Worm (Caenorhabditis elegans) whole organism, L1 larva: ENCODE data around the gene lips-10.

Source experiments
- C16A3.4 ChIP-seq: fragments of 150-350 bp; optimal IDR thresholded peaks from 2 replicates; lab custom pipeline; 2014; ENCODE audit warnings: missing biosample characterization, missing genetic modification characterization
- F16B12.6 ChIP-seq: fragments of 150-350 bp; optimal IDR thresholded peaks from 2 replicates; lab custom pipeline; 2014; ENCODE audit warnings: missing biosample characterization, missing genetic modification characterization
- alr-1 ChIP-seq: fragments of 200-800 bp; sonication (Bioruptor generic); optimal IDR thresholded peaks from 2 replicates; lab custom pipeline; 2018; ENCODE audit warnings: borderline replicate concordance, mild to moderate bottlenecking, missing genetic modification characterization, missing compliant biosample characterization
- aly-2 ChIP-seq: fragments of 150-350 bp; optimal IDR thresholded peaks from 2 replicates; lab custom pipeline; 2014; ENCODE audit warnings: missing biosample characterization, missing genetic modification characterization
- ama-1 ChIP-seq: fragments of 150-350 bp; optimal IDR thresholded peaks from 2 replicates; lab custom pipeline; 2014
- blmp-1 ChIP-seq: fragments of 150-350 bp; optimal IDR thresholded peaks from 2 replicates; lab custom pipeline; 2014; ENCODE audit warnings: missing biosample characterization, missing genetic modification characterization
- ceh-88 ChIP-seq: fragments of 200-800 bp; sonication (Bioruptor generic); IDR thresholded peaks from 2 replicates; pipeline ENCODE4 v1.3.6; 2022; ENCODE audit warnings: missing genetic modification characterization, missing compliant biosample characterization
- ceh-90 ChIP-seq: sonication (generic microtip); optimal IDR thresholded peaks from 2 replicates; lab custom pipeline; 2016; ENCODE audit warnings: missing genetic modification characterization, missing compliant biosample characterization
- ces-1 ChIP-seq: fragments of 150-350 bp; optimal IDR thresholded peaks from 2 replicates; lab custom pipeline; 2014; ENCODE audit warnings: missing biosample characterization, missing genetic modification reagents, missing genetic modification characterization
- efl-1 ChIP-seq, 4 experiments: fragments of 150-350 bp; optimal IDR thresholded peaks in 3 of 4; peaks in 1 of 4; 1 replicate in 1 of 4; 2 replicates in 3 of 4; lab custom pipeline; 2014; ENCODE audit warnings: missing biosample characterization in 2 of 4, missing genetic modification characterization in 2 of 4, missing genetic modification reagents in 2 of 4
- efl-3 ChIP-seq: fragments of 200-800 bp; sonication (Bioruptor generic); optimal IDR thresholded peaks from 2 replicates; lab custom pipeline; 2018; ENCODE audit warnings: mild to moderate bottlenecking, missing genetic modification characterization, missing compliant biosample characterization
- elt-2 ChIP-seq: sonication (generic microtip); optimal IDR thresholded peaks from 2 replicates; lab custom pipeline; 2016; ENCODE audit warnings: missing genetic modification characterization, mild to moderate bottlenecking, inconsistent platforms, missing compliant biosample characterization, missing genetic modification reagents
- elt-3 ChIP-seq, 6 experiments: fragments of 150-350 bp in 1 of 6; sonication (generic microtip); optimal IDR thresholded peaks; 2 replicates each; lab custom pipeline; 2017 to 2018; ENCODE audit warnings: missing biosample characterization in 6 of 6, missing genetic modification characterization in 6 of 6, inconsistent platforms in 1 of 6
- fkh-4 ChIP-seq: sonication (generic microtip); optimal IDR thresholded peaks from 2 replicates; lab custom pipeline; 2016; ENCODE audit warnings: missing compliant biosample characterization, missing genetic modification characterization, borderline replicate concordance
- grh-1 ChIP-seq: fragments of 200-800 bp; sonication (Bioruptor generic); IDR thresholded peaks from 2 replicates; pipeline ENCODE4 v1.3.6; 2022; ENCODE audit warnings: missing genetic modification reagents, missing genetic modification characterization, missing compliant biosample characterization
- hlh-4 ChIP-seq: sonication (generic microtip); optimal IDR thresholded peaks from 2 replicates; lab custom pipeline; 2016; ENCODE audit warnings: mild to moderate bottlenecking, missing genetic modification characterization, missing compliant biosample characterization
- hpl-2 ChIP-seq: fragments of 150-350 bp; optimal IDR thresholded peaks from 2 replicates; lab custom pipeline; 2014; ENCODE audit warnings: missing biosample characterization, missing genetic modification reagents, missing genetic modification characterization
- irx-1 ChIP-seq: sonication (generic microtip); optimal IDR thresholded peaks from 2 replicates; lab custom pipeline; 2016; ENCODE audit warnings: missing genetic modification characterization, missing compliant biosample characterization
- jun-1 ChIP-seq: fragments of 150-350 bp; optimal IDR thresholded peaks from 2 replicates; lab custom pipeline; 2014; ENCODE audit warnings: missing biosample characterization, missing genetic modification reagents, missing genetic modification characterization
- lin-14 ChIP-seq: fragments of 200-800 bp; sonication (Bioruptor generic); optimal IDR thresholded peaks from 2 replicates; lab custom pipeline; 2018; ENCODE audit warnings: mild to moderate bottlenecking, missing genetic modification characterization, moderate library complexity, missing compliant biosample characterization
- lin-35 ChIP-seq, 2 experiments: fragments of 150-350 bp; optimal IDR thresholded peaks; 2 replicates each; lab custom pipeline; 2014; ENCODE audit warnings: missing biosample characterization in 2 of 2, missing genetic modification characterization in 2 of 2, missing genetic modification reagents in 2 of 2
- lin-39 ChIP-seq: fragments of 150-350 bp; optimal IDR thresholded peaks from 2 replicates; lab custom pipeline; 2014; ENCODE audit warnings: missing biosample characterization, missing genetic modification reagents, missing genetic modification characterization
- mab-9 ChIP-seq: fragments of 200-800 bp; sonication (Bioruptor generic); IDR thresholded peaks from 2 replicates; pipeline ENCODE4 v1.3.6; 2022; ENCODE audit warnings: missing genetic modification reagents, missing genetic modification characterization, missing compliant biosample characterization
- mdl-1 ChIP-seq, 2 experiments: fragments of 150-350 bp; optimal IDR thresholded peaks; 2 replicates each; lab custom pipeline; 2014 to 2017; ENCODE audit warnings: missing biosample characterization in 2 of 2, missing genetic modification characterization in 2 of 2, inconsistent platforms in 1 of 2
- nhr-11 ChIP-seq: fragments of 150-350 bp; optimal IDR thresholded peaks from 2 replicates; lab custom pipeline; 2014; ENCODE audit warnings: missing biosample characterization, missing genetic modification characterization
- nhr-12 ChIP-seq: sonication (generic microtip); optimal IDR thresholded peaks from 2 replicates; lab custom pipeline; 2017; ENCODE audit warnings: missing biosample characterization, missing genetic modification characterization
- nhr-19 ChIP-seq: fragments of 200-800 bp; sonication (Bioruptor generic); conservative IDR thresholded peaks from 2 replicates; pipeline ENCODE4 v1.3.6; 2022; ENCODE audit warnings: missing genetic modification characterization, missing compliant biosample characterization
- nhr-237 ChIP-seq: fragments of 150-350 bp; optimal IDR thresholded peaks from 2 replicates; lab custom pipeline; 2014; ENCODE audit warnings: missing biosample characterization, missing genetic modification characterization
- nhr-77 ChIP-seq: fragments of 150-350 bp; optimal IDR thresholded peaks from 2 replicates; lab custom pipeline; 2014; ENCODE audit warnings: missing biosample characterization, missing genetic modification characterization
- nhr-85 ChIP-seq: sonication (generic microtip); peaks from one replicate; lab custom pipeline; 2016; ENCODE audit warnings: missing genetic modification characterization, inconsistent platforms, missing compliant biosample characterization
- pqm-1 ChIP-seq: sonication (generic microtip); optimal IDR thresholded peaks from 3 replicates; lab custom pipeline; 2017; ENCODE audit warnings: missing biosample characterization, missing genetic modification characterization
- rnt-1 ChIP-seq: sonication (generic microtip); optimal IDR thresholded peaks from 2 replicates; lab custom pipeline; 2016; ENCODE audit warnings: mild to moderate bottlenecking, missing genetic modification characterization, moderate library complexity, missing compliant biosample characterization
- snu-23 ChIP-seq: sonication (generic microtip); optimal IDR thresholded peaks from 2 replicates; lab custom pipeline; 2016; ENCODE audit warnings: missing genetic modification characterization, missing compliant biosample characterization
- sox-4 ChIP-seq: sonication (generic microtip); optimal IDR thresholded peaks from 2 replicates; lab custom pipeline; 2016; ENCODE audit warnings: missing genetic modification characterization, missing compliant biosample characterization
- sup-37 ChIP-seq: fragments of 200-800 bp; sonication (Bioruptor generic); optimal IDR thresholded peaks from 2 replicates; lab custom pipeline; 2018; ENCODE audit warnings: mild to moderate bottlenecking, missing genetic modification characterization, missing compliant biosample characterization
- tbx-2 ChIP-seq: sonication (generic microtip); optimal IDR thresholded peaks from 2 replicates; lab custom pipeline; 2016; ENCODE audit warnings: missing genetic modification characterization, missing compliant biosample characterization
- unc-30 ChIP-seq: sonication (generic microtip); optimal IDR thresholded peaks from 2 replicates; lab custom pipeline; 2017; ENCODE audit warnings: missing biosample characterization, missing genetic modification characterization
- unc-62 ChIP-seq: fragments of 150-350 bp; optimal IDR thresholded peaks from 2 replicates; lab custom pipeline; 2014; ENCODE audit warnings: missing biosample characterization, missing genetic modification reagents, missing genetic modification characterization
- unc-86 ChIP-seq: sonication (generic microtip); optimal IDR thresholded peaks from 2 replicates; lab custom pipeline; 2016; ENCODE audit warnings: missing genetic modification characterization, missing compliant biosample characterization
- unc-98 ChIP-seq: fragments of 200-800 bp; sonication (Bioruptor generic); IDR thresholded peaks from 2 replicates; pipeline ENCODE4 v1.3.6; 2022; ENCODE audit warnings: missing genetic modification characterization, missing compliant biosample characterization
- zip-4 ChIP-seq: fragments of 200-800 bp; sonication (Bioruptor generic); optimal IDR thresholded peaks from 2 replicates; lab custom pipeline; 2018; ENCODE audit warnings: mild to moderate bottlenecking, missing genetic modification characterization, moderate library complexity, missing compliant biosample characterization
- ztf-11 ChIP-seq, 2 experiments: sonication (generic microtip); optimal IDR thresholded peaks; 2 replicates each; lab custom pipeline; 2016 to 2017; ENCODE audit warnings: missing genetic modification characterization in 2 of 2, missing biosample characterization in 1 of 2, missing compliant biosample characterization in 1 of 2

The lips-10 gene

ce11 chrII:8399997-8400396 lies 39.0 kb upstream of the lips-10 start:
- TF ChIP-seq unc-30 (tag; lab: Kevin White, UChicago) (no peak), unc-86 (tag; lab: Kevin White, UChicago) (no peak), zip-4 (GFP tag; lab: Kevin White, UChicago) (no peak), hpl-2 (GFP tag; lab: Kevin White, UChicago) (no peak), elt-2 (tag; lab: Kevin White, UChicago) (peak; percentile 77), hlh-4 (tag; lab: Kevin White, UChicago) (no peak), alr-1 (tag; lab: Kevin White, UChicago) (no peak), nhr-77 (tag; lab: Kevin White, UChicago) (no peak), sup-37 (GFP tag; lab: Kevin White, UChicago) (no peak), jun-1 (tag; lab: Kevin White, UChicago) (peak; percentile 48), F16B12.6 (no peak), irx-1 (tag; lab: Kevin White, UChicago) (no peak), ceh-90 (tag; lab: Kevin White, UChicago) (no peak), unc-62 (GFP tag; lab: Kevin White, UChicago) (no peak), rnt-1 (no peak)

DNA sequence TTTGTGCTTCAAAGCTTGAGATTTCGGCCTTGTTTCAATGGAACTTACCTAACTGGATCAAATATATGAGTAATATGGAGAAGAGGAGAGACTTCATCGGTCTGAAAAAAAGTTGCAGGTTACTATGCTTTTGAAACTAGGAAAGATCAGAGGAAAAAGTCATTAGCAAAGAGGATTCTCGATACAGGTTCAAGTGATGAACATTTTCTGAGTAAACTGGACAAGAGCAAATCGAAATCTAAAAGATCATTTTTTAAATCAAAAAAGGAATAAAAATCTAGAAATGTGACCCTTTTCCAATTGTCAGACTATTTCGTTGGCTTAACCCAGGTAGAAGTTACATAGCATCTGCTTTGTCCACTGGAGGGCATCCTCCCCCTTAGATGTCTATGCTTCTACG lies 34.2 kb upstream of the lips-10 start, which contains the start of gene skpo-1:
Gene skpo-1, minus strand, starts transcription at position 101 of the 400 bp plus-strand sequence.
- no peak for TF ChIP-seq efl-1 (optimal IDR thresholded peaks at IDR 0.05; lab: Kevin White, UChicago)
- peak in 1 of 2 experiments; percentile 10 for TF ChIP-seq efl-1 (GFP tag; optimal IDR thresholded peaks at IDR 0.05 in 1 of 2; lab: Kevin White, UChicago)
- no peak for TF ChIP-seq aly-2 (tag; lab: Kevin White, UChicago)

DNA sequence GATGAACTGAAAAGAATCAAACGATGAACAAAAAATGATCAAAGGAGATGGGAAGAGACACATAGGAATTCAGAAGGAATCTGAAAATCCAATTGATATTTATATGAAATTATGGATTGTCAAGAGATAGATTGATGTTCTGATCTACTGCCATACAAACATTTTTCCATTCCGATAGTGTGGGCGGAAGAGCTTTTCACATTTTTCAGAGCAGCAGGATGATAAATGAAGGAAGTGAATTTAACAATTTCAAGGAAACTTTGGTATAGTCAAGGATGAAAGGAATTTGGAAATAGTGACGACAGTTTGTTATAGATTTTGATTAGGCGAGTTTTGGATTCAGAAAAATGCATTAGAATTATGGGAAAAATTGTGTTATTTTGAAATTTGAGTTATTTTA lies 33.7 kb upstream of the lips-10 start, which contains the start of gene ubc-24:
Gene ubc-24, plus strand, starts transcription at position 301 of the 400 bp plus-strand sequence.
- no peak for TF ChIP-seq grh-1
- no peak for TF ChIP-seq jun-1 (tag; lab: Kevin White, UChicago)

DNA sequence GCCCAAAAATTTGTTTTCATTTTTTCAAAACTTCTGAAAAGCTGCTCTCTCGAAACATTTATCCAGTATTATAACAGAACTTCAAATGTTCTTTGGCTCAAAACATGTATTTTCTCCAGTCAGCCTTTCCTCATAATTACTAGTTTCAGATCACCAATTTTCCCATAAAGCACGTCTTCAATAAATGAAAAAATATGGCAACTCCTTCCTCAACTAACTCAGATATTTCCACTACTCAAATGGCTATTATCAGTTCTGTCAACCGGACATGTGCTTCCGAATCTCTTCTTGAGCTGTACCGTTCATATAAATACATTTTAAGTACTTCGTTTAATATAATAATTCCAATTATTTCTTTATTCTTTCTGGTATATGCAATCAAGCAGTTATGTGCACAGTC lies 31.5 kb upstream of the lips-10 start, which contains the start of gene sra-13:
Gene sra-13, plus strand, starts transcription at position 195 of the 400 bp plus-strand sequence.
- no peak for TF ChIP-seq mdl-1 (tag; optimal IDR thresholded peaks at IDR 0.05; lab: Kevin White, UChicago)
- no peak for TF ChIP-seq ces-1 (GFP tag; lab: Kevin White, UChicago)
- no peak for TF ChIP-seq nhr-11 (tag; lab: Kevin White, UChicago)
- no peak for TF ChIP-seq snu-23
- TF ChIP-seq nhr-12: no peak
- no peak for TF ChIP-seq mab-9
- no peak for TF ChIP-seq nhr-19 (GFP tag; lab: Robert Waterston, UW)
- TF ChIP-seq ceh-88: no peak
- TF ChIP-seq tbx-2 (tag; lab: Kevin White, UChicago): no peak
- TF ChIP-seq efl-3 (GFP tag; lab: Kevin White, UChicago): no peak
- no peak for TF ChIP-seq lin-39 (tag; lab: Kevin White, UChicago)
- TF ChIP-seq C16A3.4 (tag; lab: Kevin White, UChicago): no peak
- TF ChIP-seq nhr-237 (tag; lab: Kevin White, UChicago): no peak
- TF ChIP-seq grh-1: no peak
- no peak for TF ChIP-seq sox-4 (tag; lab: Kevin White, UChicago)
- TF ChIP-seq fkh-4 (tag; lab: Kevin White, UChicago): no peak
- TF ChIP-seq lin-35 (GFP tag; optimal IDR thresholded peaks at IDR 0.05; lab: Kevin White, UChicago): no peak
- TF ChIP-seq rnt-1: no peak
- no peak for TF ChIP-seq ama-1 (lab: Kevin White, UChicago)
- TF ChIP-seq pqm-1: no peak

- TF ChIP-seq ztf-11 (tag; optimal IDR thresholded peaks at IDR 0.05; lab: Kevin White, UChicago) (peak in 1 of 2 experiments; percentile 28), elt-3 (tag; optimal IDR thresholded peaks at IDR 0.05; lab: Kevin White, UChicago) (no peak), blmp-1 (tag; lab: Kevin White, UChicago) (peak; percentile 17), lin-14 (peak; percentile 45), lin-39 (tag; lab: Kevin White, UChicago) (peak; percentile 60), unc-98 (GFP tag; lab: Robert Waterston, UW) (no peak), efl-3 (GFP tag; lab: Kevin White, UChicago) (peak; percentile 50), nhr-85 (tag; lab: Kevin White, UChicago) (peak; percentile 82)
These were observed 29.4 kb upstream of the lips-10 start for ce11 chrII:8409538-8409937.
